Fruit fly (Drosophila melanogaster) Kc167 (cell line): ENCODE results near the gene lobo.

ENCODE experiments used
- Myc ChIP-seq: fragments of >200 bp; optimal IDR thresholded peaks from 2 replicates; lab custom pipeline; 2017; ENCODE audit warnings: missing external identifiers
- Sin3A ChIP-seq: fragments of >200 bp; optimal IDR thresholded peaks from 2 replicates; lab custom pipeline; 2018; ENCODE audit warnings: missing external identifiers
- h ChIP-seq: fragments of >200 bp; optimal IDR thresholded peaks from 3 replicates; lab custom pipeline; 2018; ENCODE audit warnings: missing external identifiers
- insv ChIP-seq: fragments of >200 bp; optimal IDR thresholded peaks from 3 replicates; lab custom pipeline; 2018; ENCODE audit warnings: missing external identifiers
- psq ChIP-seq: fragments of >200 bp; optimal IDR thresholded peaks from 2 replicates; lab custom pipeline; 2017; ENCODE audit warnings: missing external identifiers
- ttk ChIP-seq: sonication (Bioruptor generic); optimal IDR thresholded peaks from 2 replicates; lab custom pipeline; 2017; ENCODE audit warnings: missing external identifiers

Gene lobo

DNA sequence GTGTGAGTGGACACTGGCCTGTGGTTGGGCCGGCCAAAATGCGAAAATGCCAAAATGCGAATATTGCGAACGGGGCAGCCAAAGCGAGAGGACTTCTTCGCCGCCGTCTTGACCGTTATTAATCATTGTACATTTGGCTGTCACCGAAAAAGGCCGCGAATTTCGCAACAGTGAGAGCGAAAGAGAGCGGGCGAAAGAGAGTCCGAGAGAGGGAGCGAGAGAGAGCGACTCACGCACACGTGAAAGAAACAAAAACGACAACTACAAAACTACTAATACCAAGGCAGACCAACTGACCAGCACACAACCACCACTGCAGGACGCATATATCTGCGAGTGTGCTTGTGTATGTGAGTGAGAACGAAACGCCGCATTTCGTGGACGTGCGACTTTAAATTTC is 9.0 kb downstream of the lobo start:
- TF ChIP-seq Myc (lab: Kevin White, UChicago) (no peak), insv (lab: Kevin White, UChicago) (no peak), psq (lab: Kevin White, UChicago) (no peak), ttk (lab: Kevin White, UChicago) (no peak), h (lab: Kevin White, UChicago) (no peak), Sin3A (lab: Kevin White, UChicago) (no peak)

DNA sequence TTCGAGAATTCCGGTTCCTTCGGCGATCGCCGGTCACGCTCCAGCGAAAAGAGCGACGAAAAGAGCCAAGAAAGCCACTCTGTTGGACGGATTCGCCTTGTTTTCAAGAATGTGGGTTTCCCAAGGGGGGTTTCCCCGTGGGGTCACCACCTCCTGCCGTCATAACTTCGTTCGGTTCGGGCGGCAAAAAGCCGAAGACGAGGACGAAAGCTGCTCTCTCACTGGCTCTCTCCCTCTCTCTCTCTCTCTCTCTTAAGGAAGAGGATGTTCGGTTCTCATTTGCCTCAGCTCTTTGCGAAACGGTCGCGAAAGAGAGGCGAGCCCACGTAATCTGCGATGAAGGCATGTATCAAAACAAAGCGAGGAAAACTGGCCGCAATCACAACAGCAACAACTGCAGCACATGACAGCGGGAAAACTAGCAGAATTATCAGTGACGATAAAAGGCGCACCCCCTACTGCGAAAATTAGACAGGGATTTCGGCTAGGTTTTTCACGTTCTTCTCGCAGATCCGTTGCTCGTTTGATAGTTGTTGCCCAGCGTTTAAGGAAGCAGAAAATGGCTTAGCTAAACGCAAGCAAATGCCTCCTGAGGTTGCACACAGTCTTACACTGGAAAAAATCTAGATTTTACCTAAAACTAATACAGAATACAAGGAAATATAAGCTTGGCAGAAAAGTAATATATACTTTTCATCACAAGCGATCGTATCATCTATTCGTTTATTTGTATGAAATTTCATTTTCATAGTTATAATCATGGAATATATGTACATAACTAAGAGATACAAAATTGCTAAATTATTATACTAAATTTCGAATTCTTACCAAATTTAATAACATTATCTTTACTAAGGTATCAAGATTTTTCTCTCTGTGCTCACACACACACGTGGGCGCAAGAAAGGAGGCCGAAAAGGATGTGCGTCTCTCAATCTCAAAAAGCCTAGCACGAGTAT is 9.8 kb downstream of the lobo start, which contains the start of gene dan:
Gene dan (plus strand): TSS at position 900 of the 959 bp plus-strand sequence.
- TF ChIP-seq insv (lab: Kevin White, UChicago) = no peak
- no peak for TF ChIP-seq Sin3A (lab: Kevin White, UChicago)
- TF ChIP-seq Myc (lab: Kevin White, UChicago) = no peak
- no peak for TF ChIP-seq ttk (lab: Kevin White, UChicago)
- no peak for TF ChIP-seq h (lab: Kevin White, UChicago)
- TF ChIP-seq psq (lab: Kevin White, UChicago) = no peak

DNA sequence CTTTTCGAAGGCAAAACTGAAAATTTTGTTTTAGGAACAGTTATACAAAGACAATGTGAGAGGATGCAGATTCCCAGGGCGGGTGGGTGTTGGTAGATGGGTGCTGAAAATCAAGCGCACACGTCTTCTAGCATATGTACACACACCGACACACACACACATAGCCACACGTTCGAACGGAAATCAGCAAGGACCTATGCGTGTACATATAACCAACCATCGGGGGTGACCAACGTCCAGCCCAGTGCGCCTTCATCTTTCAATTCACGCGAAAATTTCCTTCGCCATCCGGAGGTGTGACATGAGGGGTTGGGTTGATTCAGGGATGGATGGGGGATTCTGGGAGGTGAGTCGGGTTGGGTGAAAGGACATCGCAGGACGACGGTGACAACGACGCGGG is 12.2 kb downstream of the lobo start:
- TF ChIP-seq insv (lab: Kevin White, UChicago) (no peak), psq (lab: Kevin White, UChicago) (no peak), h (lab: Kevin White, UChicago) (no peak), Myc (lab: Kevin White, UChicago) (no peak), ttk (lab: Kevin White, UChicago) (no peak), Sin3A (lab: Kevin White, UChicago) (no peak)

DNA sequence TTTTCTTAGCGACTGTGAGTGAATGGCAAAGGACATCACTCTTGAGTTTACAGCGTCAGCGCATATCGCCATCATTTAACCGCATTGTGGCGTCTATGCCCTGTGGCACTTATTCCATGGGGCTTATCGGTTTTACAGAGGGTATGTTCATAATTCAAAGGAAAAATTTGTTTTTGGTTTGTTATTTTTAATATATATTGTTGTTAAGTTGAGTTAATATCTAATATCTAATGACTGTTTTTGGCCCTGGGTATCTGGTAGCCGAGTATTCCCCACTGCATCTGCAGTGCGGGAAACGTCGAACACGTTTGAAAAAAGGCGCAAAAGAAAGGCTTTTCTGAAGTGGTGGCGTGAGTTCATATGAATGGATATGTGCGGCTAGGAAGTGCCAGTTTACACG is 15.1 kb downstream of the lobo start:
- TF ChIP-seq ttk (lab: Kevin White, UChicago) (no peak), psq (lab: Kevin White, UChicago) (no peak), insv (lab: Kevin White, UChicago) (no peak), Sin3A (lab: Kevin White, UChicago) (no peak), Myc (lab: Kevin White, UChicago) (no peak)

DNA sequence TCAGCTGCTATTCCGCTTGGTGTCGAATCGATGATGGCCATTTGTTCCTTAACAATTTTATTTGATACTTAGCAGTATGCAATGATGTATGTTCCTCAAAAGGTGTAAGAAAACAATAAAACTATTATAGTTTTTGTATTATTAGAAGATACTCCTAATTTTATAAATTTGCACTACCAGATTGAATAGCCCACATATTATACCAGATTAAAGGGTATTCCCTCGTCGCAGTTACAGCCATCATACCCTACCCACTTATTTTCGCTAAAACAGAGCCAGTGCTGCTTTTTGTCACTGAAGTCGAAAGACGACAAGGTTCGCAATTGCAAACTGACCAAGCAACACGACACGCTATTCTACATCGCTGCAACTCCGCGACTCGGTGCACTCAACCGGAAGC is 16.1 kb downstream of the lobo start:
- no peak for TF ChIP-seq h (lab: Kevin White, UChicago)
- no peak for TF ChIP-seq psq (lab: Kevin White, UChicago)
- no peak for TF ChIP-seq insv (lab: Kevin White, UChicago)
- no peak for TF ChIP-seq Myc (lab: Kevin White, UChicago)
- TF ChIP-seq ttk (lab: Kevin White, UChicago) = no peak
- TF ChIP-seq Sin3A (lab: Kevin White, UChicago) = no peak

DNA sequence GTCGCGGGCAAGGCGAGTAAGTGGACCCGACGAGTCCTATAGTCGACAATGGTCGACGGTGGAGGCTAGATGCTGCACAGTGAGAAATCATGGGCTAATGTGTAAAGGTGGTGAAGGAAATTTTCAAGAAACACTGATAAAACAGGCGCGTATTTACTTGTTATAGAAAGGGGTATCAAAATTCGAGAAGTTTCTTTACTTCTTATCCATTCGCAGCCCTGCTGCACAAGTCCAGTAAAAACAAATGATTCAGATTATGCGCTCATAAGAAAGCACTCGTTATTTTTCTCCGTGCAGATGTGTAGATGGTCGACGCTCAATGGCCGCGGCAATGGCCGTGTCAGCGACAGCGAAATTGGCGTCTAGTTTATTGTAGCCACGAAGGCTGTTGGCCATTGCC is 17.1 kb downstream of the lobo start:
- TF ChIP-seq h (lab: Kevin White, UChicago) = no peak
- TF ChIP-seq Myc (lab: Kevin White, UChicago) = no peak
- TF ChIP-seq Sin3A (lab: Kevin White, UChicago) = no peak
- no peak for TF ChIP-seq ttk (lab: Kevin White, UChicago)
- TF ChIP-seq psq (lab: Kevin White, UChicago) = no peak
- no peak for TF ChIP-seq insv (lab: Kevin White, UChicago)

DNA sequence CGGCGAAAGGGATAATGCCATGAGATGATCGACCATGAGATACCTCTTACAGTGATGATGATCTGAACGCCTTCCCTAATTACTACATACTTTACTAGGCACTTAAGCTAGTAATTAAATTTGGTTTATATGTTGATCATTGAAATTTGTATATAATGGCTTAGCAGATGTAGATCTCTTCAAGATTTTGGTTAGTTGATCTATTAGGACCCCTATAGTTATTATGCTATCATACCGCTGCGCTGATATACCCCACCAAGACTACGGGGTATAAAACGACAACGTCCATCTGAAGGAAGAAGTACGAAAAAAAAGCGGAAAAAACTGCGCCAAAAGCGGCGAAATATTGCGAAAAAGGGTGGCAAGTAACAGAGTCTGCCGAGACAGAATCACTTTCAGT is 19.3 kb downstream of the lobo start:
- TF ChIP-seq psq (lab: Kevin White, UChicago) = no peak
- TF ChIP-seq ttk (lab: Kevin White, UChicago) = no peak
- no peak for TF ChIP-seq h (lab: Kevin White, UChicago)

DNA sequence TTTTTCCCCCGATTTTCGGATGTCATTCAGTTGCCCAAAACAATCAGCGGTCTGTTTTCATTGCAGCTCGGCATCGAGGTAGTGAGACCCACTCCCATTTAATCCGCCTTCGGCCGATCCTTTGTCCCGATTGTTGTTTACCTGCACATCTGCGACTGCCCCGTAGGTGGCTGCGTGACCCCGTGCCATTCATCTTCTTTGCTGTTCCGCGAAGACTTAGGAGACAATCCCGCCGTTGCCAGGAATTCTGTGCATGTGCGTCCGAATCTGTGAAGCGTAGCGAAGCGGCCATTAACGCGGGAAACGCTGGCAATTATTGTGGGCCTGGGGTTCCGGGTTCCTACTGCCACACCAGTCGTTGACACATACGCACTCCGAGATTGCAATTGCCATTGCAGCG is 20.6 kb downstream of the lobo start:
- TF ChIP-seq psq (lab: Kevin White, UChicago) (no peak), h (lab: Kevin White, UChicago) (no peak), Myc (lab: Kevin White, UChicago) (no peak), insv (lab: Kevin White, UChicago) (no peak), ttk (lab: Kevin White, UChicago) (no peak), Sin3A (lab: Kevin White, UChicago) (no peak)

DNA sequence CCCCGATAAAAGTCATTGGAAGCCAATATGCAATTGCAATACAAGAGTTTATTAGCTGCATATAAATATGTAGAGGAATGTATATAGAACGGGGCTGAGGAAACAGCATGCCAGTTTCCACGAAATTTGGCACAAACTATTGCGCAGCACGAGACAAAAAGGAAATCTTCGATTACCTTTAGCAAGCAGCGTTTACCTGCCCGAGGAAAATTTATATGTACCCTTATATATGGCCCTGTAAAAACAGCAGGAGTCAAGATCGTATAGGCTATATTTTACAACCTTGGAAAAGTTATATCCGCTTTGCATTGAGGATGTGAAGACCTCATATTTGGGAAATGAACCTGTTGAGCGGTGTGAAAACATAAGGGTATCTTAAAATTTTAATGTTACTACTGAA is 21.2 kb downstream of the lobo start:
- no peak for TF ChIP-seq Myc (lab: Kevin White, UChicago)
- TF ChIP-seq insv (lab: Kevin White, UChicago) = no peak
- no peak for TF ChIP-seq psq (lab: Kevin White, UChicago)
- no peak for TF ChIP-seq h (lab: Kevin White, UChicago)

DNA sequence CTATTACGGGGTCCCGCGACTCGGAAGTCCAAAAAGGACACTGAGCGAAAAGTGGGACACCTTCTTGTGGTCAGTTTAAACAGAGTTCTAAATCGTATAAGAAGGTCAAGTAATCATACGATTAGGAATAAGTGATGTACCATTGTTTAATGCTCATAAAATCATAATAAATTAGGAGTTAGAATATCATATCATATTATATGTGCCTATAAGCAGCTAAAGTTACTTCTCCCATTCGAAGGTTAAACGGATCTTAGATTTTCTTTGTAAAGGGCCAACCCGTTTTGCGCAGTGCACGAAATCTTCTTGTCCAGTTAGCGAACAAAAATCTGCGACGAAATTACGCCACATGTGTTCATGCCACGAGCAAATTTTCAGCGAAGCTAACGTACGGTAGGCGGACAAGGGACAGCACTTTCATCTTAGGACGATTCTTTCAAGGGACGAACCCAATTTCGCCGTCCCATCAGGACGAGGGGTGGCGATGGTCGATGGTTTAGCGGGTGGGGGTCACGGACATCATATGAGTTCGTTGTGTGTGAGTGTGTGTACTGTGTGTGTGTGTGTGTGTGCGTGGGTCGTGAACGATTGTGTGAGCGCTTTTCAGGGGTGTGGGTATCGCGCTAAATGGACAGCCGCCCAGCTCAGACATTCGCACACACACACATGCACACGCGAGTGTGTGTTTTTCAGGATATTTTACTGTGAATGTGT is 25.2 kb downstream of the lobo start:
- no peak for TF ChIP-seq Sin3A (lab: Kevin White, UChicago)
- no peak for TF ChIP-seq ttk (lab: Kevin White, UChicago)
- TF ChIP-seq h (lab: Kevin White, UChicago) = no peak
- TF ChIP-seq Myc (lab: Kevin White, UChicago) = no peak
- TF ChIP-seq psq (lab: Kevin White, UChicago) = no peak
- TF ChIP-seq insv (lab: Kevin White, UChicago) = no peak
